Worm (Caenorhabditis elegans): ENCODE measurements around the gene lmtr-3.

DNA sequence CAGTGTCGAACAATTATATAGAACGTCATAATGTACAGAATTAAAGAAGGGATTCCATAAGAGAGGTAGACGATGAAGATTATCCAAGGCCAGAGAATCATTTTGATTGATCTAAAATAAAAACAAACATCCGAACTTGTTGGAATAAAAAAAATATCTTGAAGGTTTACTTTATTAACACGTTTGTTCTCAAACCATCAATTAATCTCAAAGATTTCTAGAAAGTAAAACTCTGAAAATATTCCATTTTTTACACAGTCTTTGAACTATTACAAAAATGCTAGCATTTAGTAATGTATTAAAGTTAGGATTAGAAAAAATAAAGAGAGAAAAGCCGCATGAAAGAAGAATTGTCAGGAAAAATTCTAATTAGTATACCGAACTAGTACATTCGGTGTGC lies 40.5 kb downstream of the lmtr-3 start, which contains the start of gene srg-40:
- TF ChIP-seq ztf-23 (GFP tag; IDR thresholded peaks at IDR 0.05), result no peak
- no peak for TF ChIP-seq ztf-29 (GFP tag; IDR thresholded peaks at IDR 0.05)
- no peak for TF ChIP-seq T22C8.4 (GFP tag; IDR thresholded peaks at IDR 0.05)
- TF ChIP-seq flt-1 (GFP tag; IDR thresholded peaks at IDR 0.05), result no peak
- TF ChIP-seq med-1 (GFP tag; optimal IDR thresholded peaks at IDR 0.05; ENCODE audit: insufficient read depth), result no peak
- TF ChIP-seq klf-2 (GFP tag; conservative IDR thresholded peaks at IDR 0.05), result no peak
- TF ChIP-seq ref-1 (GFP tag; conservative IDR thresholded peaks at IDR 0.05), result no peak
- TF ChIP-seq tab-1 (GFP tag; IDR thresholded peaks at IDR 0.05), result no peak
- TF ChIP-seq cog-1 (tag; optimal IDR thresholded peaks at IDR 0.05), result no peak
